Comparison of ENCODE assay signal across 1 worm cellular context in genomic region chrX:3106137-3106536, ce11.
TF ChIP-seq lines count a peak whose summit lies in the region.

Gene K10B3.5 (minus strand): TSS chrX:3106479.

TF ChIP-seq in whole organism, L1 larva, 84 proteins besides CTCF, POLR2A, EP300 and RAD21 (continued from another document):
- no peak for TF ChIP-seq tlp-1 (tag; optimal IDR thresholded peaks at IDR 0.05; lab: Kevin White, UChicago)
- peak; percentile 17 for TF ChIP-seq fkh-8 (tag; optimal IDR thresholded peaks at IDR 0.05; lab: Kevin White, UChicago)
- peak; percentile 63 to 86 for TF ChIP-seq efl-1 (optimal IDR thresholded peaks at IDR 0.05; lab: Kevin White, UChicago)
- TF ChIP-seq efl-1 (GFP tag; optimal IDR thresholded peaks at IDR 0.05 in 1 of 2; lab: Kevin White, UChicago), result peak; percentile 76 to 94
- TF ChIP-seq nhr-71 (tag; optimal IDR thresholded peaks at IDR 0.05; lab: Kevin White, UChicago), result peak; percentile 81
- TF ChIP-seq lin-39 (tag; optimal IDR thresholded peaks at IDR 0.05; lab: Kevin White, UChicago), result peak; percentile 24
- peak; percentile 25 for TF ChIP-seq unc-86 (tag; optimal IDR thresholded peaks at IDR 0.05; lab: Kevin White, UChicago)
- TF ChIP-seq fkh-10 (GFP tag; optimal IDR thresholded peaks at IDR 0.05; lab: Kevin White, UChicago), result no peak
- no peak for TF ChIP-seq vab-15 (tag; optimal IDR thresholded peaks at IDR 0.05; lab: Kevin White, UChicago)
- TF ChIP-seq nhr-11 (tag; optimal IDR thresholded peaks at IDR 0.05; lab: Kevin White, UChicago), result no peak
- TF ChIP-seq pax-3 (tag; optimal IDR thresholded peaks at IDR 0.05; lab: Kevin White, UChicago), result no peak
- TF ChIP-seq lin-13 (GFP tag; optimal IDR thresholded peaks at IDR 0.05; lab: Kevin White, UChicago), result peak; percentile 69
- TF ChIP-seq pqm-1 (tag; optimal IDR thresholded peaks at IDR 0.05; lab: Kevin White, UChicago), result no peak
- TF ChIP-seq alr-1 (tag; optimal IDR thresholded peaks at IDR 0.05; lab: Kevin White, UChicago; ENCODE audit: borderline replicate concordance), result no peak
